Worm (Caenorhabditis elegans) whole organism, midembryonic: ENCODE data around the gene T05A8.2.

Experiments used
- flt-1 ChIP-seq: fragments of 200-800 bp; sonication (Bioruptor generic); IDR thresholded peaks from 2 replicates; pipeline ENCODE4 v1.3.6; 2022; ENCODE audit warnings: missing genetic modification characterization, missing compliant biosample characterization
- klf-2 ChIP-seq: fragments of 200-800 bp; sonication (Bioruptor generic); conservative IDR thresholded peaks from 2 replicates; pipeline ENCODE4 v1.3.6; 2022; ENCODE audit warnings: missing genetic modification reagents, missing genetic modification characterization, missing compliant biosample characterization
- med-1 ChIP-seq: sonication (generic microtip); optimal IDR thresholded peaks from 2 replicates; lab custom pipeline; 2017; ENCODE audit warnings: missing genetic modification characterization, mild to moderate bottlenecking, missing compliant biosample characterization, antibody characterized with exemption, missing genetic modification reagents; ENCODE audit not compliant: insufficient read depth
- tab-1 ChIP-seq: fragments of 200-800 bp; sonication (Bioruptor generic); IDR thresholded peaks from 2 replicates; pipeline ENCODE4 v1.3.6; 2022; ENCODE audit warnings: missing genetic modification characterization, missing compliant biosample characterization
- ztf-23 ChIP-seq: fragments of 200-800 bp; sonication (Bioruptor generic); IDR thresholded peaks from 2 replicates; pipeline ENCODE4 v1.3.6; 2022; ENCODE audit warnings: missing genetic modification reagents, missing genetic modification characterization, missing compliant biosample characterization

DNA sequence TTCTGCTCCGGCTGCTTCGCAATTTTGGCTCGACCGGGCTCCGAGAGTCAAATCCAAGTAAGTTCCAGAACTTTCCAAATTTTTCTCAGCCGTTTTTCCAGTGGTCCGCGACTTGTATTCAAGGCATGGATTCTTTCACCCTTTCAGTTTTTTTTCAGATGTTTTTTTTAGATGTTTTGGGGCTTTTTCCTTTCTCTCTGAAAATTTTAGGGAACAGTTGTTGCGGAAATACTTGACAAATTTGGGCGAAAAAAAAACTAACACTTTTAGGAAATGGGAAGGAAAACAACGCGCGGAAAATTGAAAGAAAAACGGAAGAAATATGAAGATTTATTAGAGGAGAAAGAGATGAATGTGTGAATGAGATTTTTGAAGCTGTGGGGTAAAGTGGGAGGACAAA is 14.7 kb upstream of the T05A8.2 start, which contains the start of the genes T05A8.11 and nep-2:
- no peak for TF ChIP-seq klf-2
- TF ChIP-seq med-1, result no peak
- no peak for TF ChIP-seq tab-1 (GFP tag; lab: Robert Waterston, UW)
- no peak for TF ChIP-seq flt-1 (GFP tag; lab: Robert Waterston, UW)
- no peak for TF ChIP-seq ztf-23 (GFP tag; lab: Robert Waterston, UW)
